Fruit fly (Drosophila melanogaster) S2 (cell line): ENCODE measurements around the gene dre4.

Source experiments
- CG8478 ChIP-seq: fragments of >200 bp; optimal IDR thresholded peaks from 2 replicates; lab custom pipeline; 2018
- CTCF ChIP-seq, 2 experiments: fragments of >200 bp; optimal IDR thresholded peaks; 2 replicates each; lab custom pipeline; 2018

DNA sequence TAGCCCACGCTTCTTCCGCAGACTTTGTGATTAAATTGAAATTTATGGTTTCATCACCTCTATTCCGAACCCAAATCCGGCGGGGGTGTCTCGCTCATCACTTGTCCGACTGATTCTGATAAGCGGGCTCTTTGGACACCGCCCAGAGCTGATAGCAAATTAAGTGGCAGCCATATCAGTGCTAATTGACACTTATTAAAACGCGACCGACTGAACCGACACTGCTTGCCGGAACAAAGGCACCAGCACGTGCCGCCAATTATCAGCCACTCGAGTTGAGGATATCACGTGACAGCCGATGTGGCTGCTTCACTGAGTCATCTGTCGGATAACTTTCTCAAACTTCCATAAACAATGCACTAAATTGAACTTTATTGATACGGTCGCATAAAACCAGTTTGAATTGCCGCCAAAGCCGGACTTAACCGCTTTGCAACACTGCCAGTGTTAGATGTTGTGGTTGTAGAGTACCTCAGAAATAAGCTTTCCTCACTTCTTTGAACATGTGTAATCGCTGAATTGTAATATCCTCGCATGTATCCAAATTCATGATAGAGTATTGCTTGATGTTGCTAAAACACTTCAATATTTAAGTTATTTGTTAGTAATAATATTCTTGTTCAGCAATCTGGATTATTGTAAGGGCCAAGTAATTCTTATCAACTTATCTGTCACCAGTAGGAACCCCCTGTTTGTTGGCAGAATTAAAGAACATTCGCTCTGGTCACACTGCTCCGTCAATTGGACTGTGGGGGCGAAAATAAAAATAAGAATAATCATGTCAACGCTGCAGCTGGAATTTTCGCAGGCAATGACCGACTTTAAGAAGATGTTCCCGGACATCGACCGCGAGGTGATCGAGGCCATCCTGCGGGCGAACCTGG, 19.4 kb downstream of the dre4 start, which contains the start of gene CG12024:
- no peak for TF ChIP-seq CG8478 (lab: Kevin White, UChicago)
- TF ChIP-seq CTCF (optimal IDR thresholded peaks at IDR 0.05; lab: Kevin White, UChicago) = no peak
